Fruit fly (Drosophila melanogaster) whole organism, embryonic: ENCODE data around the gene sa.
A peak's percentile ranks its signal among the peaks of the same experiment; 100 is the strongest.

Source experiments
- CoRest ChIP-seq: fragments of 200-800 bp; sonication (Bioruptor generic); optimal IDR thresholded peaks from 3 replicates; lab custom pipeline; 2018; ENCODE audit warnings: missing biosample characterization, mild to moderate bottlenecking, missing genetic modification characterization, moderate library complexity
- D19A ChIP-seq: fragments of 200-800 bp; optimal IDR thresholded peaks from 3 replicates; lab custom pipeline; 2019; ENCODE audit warnings: missing biosample characterization, mild to moderate bottlenecking, missing genetic modification characterization, moderate library complexity
- exex ChIP-seq: fragments of 200-800 bp; sonication (Bioruptor generic); optimal IDR thresholded peaks from 4 replicates; lab custom pipeline; 2018; ENCODE audit warnings: missing biosample characterization, mild to moderate bottlenecking, missing genetic modification characterization, moderate library complexity
- odd ChIP-seq: fragments of 200-800 bp; sonication (Bioruptor generic); optimal IDR thresholded peaks from 2 replicates; lab custom pipeline; 2017; ENCODE audit warnings: missing biosample characterization, mild to moderate bottlenecking, missing genetic modification characterization

sa gene

dm6 chr3L:21356395-21356794 lies 50.1 kb downstream of the sa start, which contains the start of gene CG12971:
Gene CG12971, minus strand, starts transcription at chr3L:21356495.
- TF ChIP-seq D19A = peak; percentile 33
- no peak for TF ChIP-seq CoRest (tag; lab: Kevin White, UChicago)
- TF ChIP-seq exex (tag; lab: Kevin White, UChicago) = no peak
- TF ChIP-seq odd (GFP tag; lab: Kevin White, UChicago) = no peak
